Fruit fly (Drosophila melanogaster) whole organism, embryonic: ENCODE results near the gene Rab7.

Source experiments
- Ada2b ChIP-seq: fragments of 200-800 bp; sonication (Bioruptor generic); IDR thresholded peaks from 2 replicates; pipeline ENCODE4 v1.3.6; 2022; ENCODE audit warnings: missing biosample characterization, missing genetic modification characterization
- Atf3 ChIP-seq: fragments of 200-800 bp; sonication (Bioruptor generic); optimal IDR thresholded peaks from 3 replicates; lab custom pipeline; 2016; ENCODE audit warnings: missing biosample characterization, missing genetic modification characterization
- CG10959 ChIP-seq: fragments of 200-800 bp; sonication (Bioruptor generic); IDR thresholded peaks from 2 replicates; pipeline ENCODE4 v1.3.6; 2022; ENCODE audit warnings: missing biosample characterization, missing genetic modification characterization
- CG11085 ChIP-seq: fragments of 200-800 bp; sonication (Bioruptor generic); IDR thresholded peaks from 2 replicates; pipeline ENCODE4 v1.3.6; 2022; ENCODE audit warnings: missing biosample characterization, missing genetic modification characterization
- CG11456 ChIP-seq: fragments of 200-800 bp; sonication (Bioruptor generic); IDR thresholded peaks from 3 replicates; pipeline ENCODE4 v1.3.6; 2022; ENCODE audit warnings: missing biosample characterization, missing genetic modification characterization
- CG12391 ChIP-seq: fragments of 200-800 bp; sonication (Bioruptor generic); optimal IDR thresholded peaks from 3 replicates; lab custom pipeline; 2018; ENCODE audit warnings: missing biosample characterization, mild to moderate bottlenecking, missing genetic modification characterization, moderate library complexity
- CG12744 ChIP-seq: fragments of 200-800 bp; sonication (Bioruptor generic); optimal IDR thresholded peaks from 2 replicates; lab custom pipeline; 2016; ENCODE audit warnings: missing biosample characterization, missing genetic modification characterization
- CG14965 ChIP-seq: fragments of 200-800 bp; sonication (Bioruptor generic); optimal IDR thresholded peaks from 2 replicates; lab custom pipeline; 2016; ENCODE audit warnings: missing biosample characterization, missing genetic modification characterization, borderline replicate concordance
- CG15269 ChIP-seq: fragments of 200-800 bp; sonication (Bioruptor generic); optimal IDR thresholded peaks from 2 replicates; lab custom pipeline; 2018; ENCODE audit warnings: missing biosample characterization, mild to moderate bottlenecking, missing genetic modification characterization, moderate library complexity
- CG15514 ChIP-seq: fragments of 200-800 bp; sonication (Bioruptor generic); optimal IDR thresholded peaks from 3 replicates; lab custom pipeline; 2017; ENCODE audit warnings: missing biosample characterization, missing genetic modification characterization, mild to moderate bottlenecking, moderate library complexity, missing genetic modification reagents
- CG15601 ChIP-seq: fragments of 200-800 bp; sonication (Bioruptor generic); optimal IDR thresholded peaks from 3 replicates; lab custom pipeline; 2019; ENCODE audit warnings: missing biosample characterization, mild to moderate bottlenecking, missing genetic modification characterization, moderate library complexity
- CG1832 ChIP-seq: fragments of 200-800 bp; sonication (Bioruptor generic); optimal IDR thresholded peaks from 2 replicates; lab custom pipeline; 2017; ENCODE audit warnings: missing biosample characterization, mild to moderate bottlenecking, missing genetic modification characterization, inconsistent platforms
- CG3726 ChIP-seq: fragments of 200-800 bp; sonication (Bioruptor generic); IDR thresholded peaks from 3 replicates; pipeline ENCODE4, ENCODE4 v1.3.6; 2022; ENCODE audit warnings: missing biosample characterization, missing genetic modification characterization
- CG42726 ChIP-seq: fragments of 200-800 bp; sonication (Bioruptor generic); IDR thresholded peaks from 2 replicates; pipeline ENCODE4 v1.3.6; 2022; ENCODE audit warnings: missing biosample characterization, missing genetic modification characterization; ENCODE audit not compliant: partially characterized antibody
- CG5953 ChIP-seq: fragments of 200-800 bp; sonication (Bioruptor generic); IDR thresholded peaks from 2 replicates; pipeline ENCODE4 v1.3.6; 2022; ENCODE audit warnings: missing biosample characterization, missing genetic modification characterization
- CG6683 ChIP-seq: fragments of 200-800 bp; sonication (Bioruptor generic); optimal IDR thresholded peaks from 2 replicates; lab custom pipeline; 2017; ENCODE audit warnings: missing biosample characterization, mild to moderate bottlenecking, missing genetic modification characterization, missing genetic modification reagents
- CG6813 ChIP-seq: fragments of 200-800 bp; sonication (Bioruptor generic); optimal IDR thresholded peaks from 2 replicates; lab custom pipeline; 2017; ENCODE audit warnings: missing biosample characterization, missing genetic modification characterization, mild to moderate bottlenecking, moderate library complexity, missing genetic modification reagents
- CG8290 ChIP-seq, 3 experiments: fragments of 200-800 bp; sonication (Bioruptor generic); optimal IDR thresholded peaks; 2 replicates each; lab custom pipeline; 2016 to 2019; ENCODE audit warnings: missing biosample characterization in 3 of 3, missing genetic modification characterization in 3 of 3, mild to moderate bottlenecking in 2 of 3, moderate library complexity in 1 of 3
- Dek ChIP-seq: fragments of 200-800 bp; sonication (Bioruptor generic); optimal IDR thresholded peaks from 3 replicates; lab custom pipeline; 2019; ENCODE audit warnings: missing biosample characterization, mild to moderate bottlenecking, missing genetic modification characterization, moderate library complexity
- HLH54F ChIP-seq: fragments of 200-800 bp; sonication (Bioruptor generic); optimal IDR thresholded peaks from 3 replicates; lab custom pipeline; 2016; ENCODE audit warnings: missing biosample characterization, missing genetic modification characterization
- Lpt ChIP-seq: fragments of >200 bp; optimal IDR thresholded peaks from 2 replicates; lab custom pipeline; 2018; ENCODE audit warnings: missing biosample characterization, missing genetic modification characterization
- Optix ChIP-seq: fragments of 200-800 bp; sonication (Bioruptor generic); IDR thresholded peaks from 3 replicates; pipeline ENCODE4 v1.3.6; 2022; ENCODE audit warnings: missing biosample characterization, missing genetic modification characterization
- Vsx1 ChIP-seq: fragments of 200-800 bp; sonication (Bioruptor generic); optimal IDR thresholded peaks from 2 replicates; lab custom pipeline; 2017; ENCODE audit warnings: missing biosample characterization, mild to moderate bottlenecking, missing genetic modification characterization, missing genetic modification reagents
- Xrp1 ChIP-seq: fragments of 200-800 bp; sonication (Bioruptor generic); IDR thresholded peaks from 2 replicates; pipeline ENCODE4 v1.3.6; 2022; ENCODE audit warnings: missing biosample characterization, missing genetic modification characterization
- bigmax ChIP-seq: fragments of 200-800 bp; sonication (Bioruptor generic); optimal IDR thresholded peaks from 2 replicates; lab custom pipeline; 2018; ENCODE audit warnings: missing biosample characterization, mild to moderate bottlenecking, missing genetic modification characterization
- br ChIP-seq: fragments of >200 bp; optimal IDR thresholded peaks from 2 replicates; lab custom pipeline; 2017
- chinmo ChIP-seq: fragments of 200-800 bp; sonication (Bioruptor generic); IDR thresholded peaks from 4 replicates; pipeline ENCODE4 v1.3.6; 2022; ENCODE audit warnings: missing biosample characterization, missing genetic modification characterization; ENCODE audit not compliant: partially characterized antibody
- crc ChIP-seq: fragments of 200-800 bp; sonication (Bioruptor generic); optimal IDR thresholded peaks from 2 replicates; lab custom pipeline; 2016; ENCODE audit warnings: missing biosample characterization, missing genetic modification characterization
- da ChIP-seq: fragments of 200-800 bp; sonication (Bioruptor generic); optimal IDR thresholded peaks from 2 replicates; lab custom pipeline; 2016; ENCODE audit warnings: missing biosample characterization, missing genetic modification characterization
- emc ChIP-seq: fragments of 200-800 bp; sonication (Bioruptor generic); optimal IDR thresholded peaks from 2 replicates; lab custom pipeline; 2016; ENCODE audit warnings: missing biosample characterization, missing genetic modification characterization
- ewg ChIP-seq: fragments of 200-800 bp; sonication (Bioruptor generic); optimal IDR thresholded peaks from 3 replicates; lab custom pipeline; 2017; ENCODE audit warnings: mild to moderate bottlenecking, missing biosample characterization, missing genetic modification reagents, missing genetic modification characterization
- exex ChIP-seq: fragments of 200-800 bp; sonication (Bioruptor generic); optimal IDR thresholded peaks from 4 replicates; lab custom pipeline; 2018; ENCODE audit warnings: missing biosample characterization, mild to moderate bottlenecking, missing genetic modification characterization, moderate library complexity
- fd96Cb ChIP-seq: fragments of 200-800 bp; sonication (Bioruptor generic); optimal IDR thresholded peaks from 2 replicates; lab custom pipeline; 2018; ENCODE audit warnings: missing biosample characterization, mild to moderate bottlenecking, missing genetic modification characterization, moderate library complexity
- fu2 ChIP-seq: fragments of 200-800 bp; sonication (Bioruptor generic); optimal IDR thresholded peaks from 2 replicates; lab custom pipeline; 2016; ENCODE audit warnings: missing biosample characterization, missing genetic modification characterization
- gce ChIP-seq: fragments of 200-800 bp; sonication (Bioruptor generic); IDR thresholded peaks from 3 replicates; pipeline ENCODE4 v1.3.6; 2022; ENCODE audit warnings: missing biosample characterization, missing genetic modification characterization
- her ChIP-seq: fragments of 200-800 bp; sonication (Bioruptor generic); optimal IDR thresholded peaks from 2 replicates; lab custom pipeline; 2016; ENCODE audit warnings: missing biosample characterization, missing genetic modification characterization
- jumu ChIP-seq: fragments of 200-800 bp; sonication (Bioruptor generic); optimal IDR thresholded peaks from 3 replicates; lab custom pipeline; 2016; ENCODE audit warnings: missing biosample characterization, missing genetic modification characterization
- knrl ChIP-seq: fragments of 200-800 bp; sonication (Bioruptor generic); IDR thresholded peaks from 3 replicates; pipeline ENCODE4 v1.3.6; 2022; ENCODE audit warnings: missing biosample characterization, missing genetic modification characterization; ENCODE audit not compliant: partially characterized antibody
- maf-S ChIP-seq: fragments of 200-800 bp; sonication (Bioruptor generic); optimal IDR thresholded peaks from 2 replicates; lab custom pipeline; 2016; ENCODE audit warnings: missing biosample characterization, missing genetic modification characterization
- peb ChIP-seq: fragments of 200-800 bp; sonication (Bioruptor generic); IDR thresholded peaks from 2 replicates; pipeline ENCODE4 v1.3.6; 2022; ENCODE audit warnings: missing biosample characterization, missing genetic modification characterization
- pros ChIP-seq: fragments of 200-800 bp; sonication (Bioruptor generic); optimal IDR thresholded peaks from 3 replicates; lab custom pipeline; 2019; ENCODE audit warnings: missing biosample characterization, mild to moderate bottlenecking, missing genetic modification characterization, moderate library complexity
- scrt ChIP-seq: fragments of 200-800 bp; sonication (Bioruptor generic); optimal IDR thresholded peaks from 2 replicates; lab custom pipeline; 2018; ENCODE audit warnings: missing biosample characterization, mild to moderate bottlenecking, missing genetic modification characterization, moderate library complexity
- sens-2 ChIP-seq: fragments of 200-800 bp; sonication (Bioruptor generic); IDR thresholded peaks from 2 replicates; pipeline ENCODE4 v1.3.6; 2022; ENCODE audit warnings: missing biosample characterization, missing genetic modification characterization
- sima ChIP-seq: fragments of 200-800 bp; sonication (Bioruptor generic); optimal IDR thresholded peaks from 2 replicates; lab custom pipeline; 2016; ENCODE audit warnings: missing biosample characterization, missing genetic modification characterization
- tna ChIP-seq: fragments of 200-800 bp; sonication (Bioruptor generic); IDR thresholded peaks from 2 replicates; pipeline ENCODE4 v1.3.6; 2022; ENCODE audit warnings: missing biosample characterization, missing genetic modification characterization; ENCODE audit not compliant: partially characterized antibody

Rab7 gene

dm6 chr3R:23986479-23986930 lies 6.3 kb upstream of the Rab7 start, which contains the start of the genes CG13603 and CG5902 (continued):
- TF ChIP-seq bigmax (GFP tag; lab: Kevin White, UChicago) (no peak), maf-S (peak; percentile 45), CG11456 (GFP tag; lab: Robert Waterston, UW) (peak; percentile 70; the same call in 2 of the 3 replicates), Optix (GFP tag; lab: Robert Waterston, UW) (no peak), gce (GFP tag; lab: Robert Waterston, UW) (0 out of 3 replicates have a peak, but pooled peaks have one; percentile 9), knrl (GFP tag; lab: Robert Waterston, UW) (peak; percentile 82), scrt (GFP tag; lab: Kevin White, UChicago) (no peak), Lpt (GFP tag; lab: Kevin White, UChicago) (no peak), chinmo (GFP tag; lab: Robert Waterston, UW) (peak; percentile 98), sima (no peak), br (lab: Kevin White, UChicago) (no peak), CG1832 (GFP tag; lab: Kevin White, UChicago) (no peak), CG15601 (tag; lab: Kevin White, UChicago) (no peak), emc (GFP tag; lab: Kevin White, UChicago) (no peak)
- TF ChIP-seq, all 482 proteins: peak for 209

- 0 out of 4 replicates have a peak, but pooled peaks have one; percentile 41 for TF ChIP-seq chinmo (GFP tag; lab: Robert Waterston, UW)
- no peak for TF ChIP-seq CG12391 (tag; lab: Kevin White, UChicago)
- TF ChIP-seq Vsx1 (GFP tag; lab: Kevin White, UChicago) = peak; percentile 12
- no peak for TF ChIP-seq her (GFP tag; lab: Kevin White, UChicago)
- TF ChIP-seq CG10959 (GFP tag; lab: Robert Waterston, UW) = no peak
- TF ChIP-seq CG14965 (GFP tag; lab: Kevin White, UChicago) = no peak
- no peak for TF ChIP-seq CG15269 (tag; lab: Kevin White, UChicago)
- TF ChIP-seq exex (tag; lab: Kevin White, UChicago) = peak; percentile 94
- TF ChIP-seq, all 482 proteins: peak for 3
Observed at dm6 chr3R:23991364-23991763, 1.4 kb upstream of the Rab7 start.

- TF ChIP-seq CG3726 (GFP tag; lab: Robert Waterston, UW) (no peak), Atf3 (GFP tag; lab: Kevin White, UChicago) (no peak), CG6813 (GFP tag; lab: Kevin White, UChicago) (no peak), fd96Cb (no peak), CG11085 (GFP tag; lab: Robert Waterston, UW) (no peak), CG12744 (GFP tag; lab: Kevin White, UChicago) (no peak), tna (GFP tag; lab: Robert Waterston, UW) (no peak)
Observed at dm6 chr3R:23994578-23994977, 1.8 kb downstream of the Rab7 start.

dm6 chr3R:23995460-23995859 lies 2.7 kb downstream of the Rab7 start, which contains the start of gene CG33108:
CG33108 (plus strand) TSS chr3R:23995659.
- TF ChIP-seq pros (GFP tag; lab: Kevin White, UChicago) = no peak
- no peak for TF ChIP-seq ewg (GFP tag; lab: Kevin White, UChicago)
- TF ChIP-seq jumu (GFP tag; lab: Kevin White, UChicago) = no peak
- no peak for TF ChIP-seq crc (GFP tag; lab: Kevin White, UChicago)
- no peak for TF ChIP-seq Dek
- TF ChIP-seq Lpt (GFP tag; lab: Kevin White, UChicago) = no peak
- no peak for TF ChIP-seq sens-2 (GFP tag; lab: Robert Waterston, UW)
- no peak for TF ChIP-seq CG8290 (GFP tag; optimal IDR thresholded peaks at IDR 0.05; lab: Kevin White, UChicago)
- peak in 1 of 2 experiments; percentile 18 for TF ChIP-seq CG8290 (tag; optimal IDR thresholded peaks at IDR 0.05; lab: Kevin White, UChicago)
- no peak for TF ChIP-seq CG6683 (GFP tag; lab: Kevin White, UChicago)
- no peak for TF ChIP-seq CG15514
- no peak for TF ChIP-seq CG5953 (GFP tag; lab: Robert Waterston, UW)
- TF ChIP-seq CG42726 = no peak
- no peak for TF ChIP-seq fu2 (GFP tag; lab: Kevin White, UChicago)
- no peak for TF ChIP-seq peb
- TF ChIP-seq tna (GFP tag; lab: Robert Waterston, UW) = peak; percentile 14; the same call in 1 of the 2 replicates
- no peak for TF ChIP-seq Ada2b (GFP tag; lab: Robert Waterston, UW)
- TF ChIP-seq da (GFP tag; lab: Kevin White, UChicago) = no peak
- no peak for TF ChIP-seq HLH54F (GFP tag; lab: Kevin White, UChicago)
- no peak for TF ChIP-seq Xrp1 (GFP tag; lab: Robert Waterston, UW)
